Worm (Caenorhabditis elegans): ENCODE results near the gene dot-1.3.

The dot-1.3 gene

DNA sequence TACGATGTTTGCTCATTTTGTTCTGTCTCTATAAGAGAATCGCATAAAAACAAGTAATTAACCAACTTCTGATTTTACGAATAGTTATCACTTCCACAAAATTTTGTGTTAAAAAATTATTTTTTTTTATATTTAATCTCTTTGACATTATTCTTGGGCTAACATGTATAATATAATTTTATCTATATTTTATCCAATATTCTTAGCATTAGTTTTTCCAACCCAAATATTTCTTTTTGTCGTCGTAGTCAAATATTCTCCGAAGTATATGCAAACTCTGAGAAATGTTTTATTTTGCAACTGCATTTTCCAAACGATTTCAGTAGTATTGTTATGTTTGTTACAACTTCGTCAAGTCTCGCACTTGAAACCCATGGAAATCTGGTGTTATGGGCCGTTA, 30.8 kb upstream of the dot-1.3 start, which contains the start of gene srd-47:
TSS of gene srd-47 (plus strand) at position 164 of the 400 bp plus-strand sequence.
- TF ChIP-seq pes-1 (GFP tag; IDR thresholded peaks at IDR 0.05): no peak
- TF ChIP-seq F13C5.2 (tag; optimal IDR thresholded peaks at IDR 0.05): no peak

- TF ChIP-seq flt-1 (GFP tag; IDR thresholded peaks at IDR 0.05) (no peak), ceh-36 (tag; optimal IDR thresholded peaks at IDR 0.05) (no peak), ama-1 (optimal IDR thresholded peaks at IDR 0.05) (no peak), tbx-37 (GFP tag; conservative IDR thresholded peaks at IDR 0.05) (no peak)
Measured at ce11 chrX:12331795-12332194, 29.1 kb upstream of the dot-1.3 start, which contains the start of gene srd-46. TSS of gene srd-46 (plus strand) at chrX:12332095.

DNA sequence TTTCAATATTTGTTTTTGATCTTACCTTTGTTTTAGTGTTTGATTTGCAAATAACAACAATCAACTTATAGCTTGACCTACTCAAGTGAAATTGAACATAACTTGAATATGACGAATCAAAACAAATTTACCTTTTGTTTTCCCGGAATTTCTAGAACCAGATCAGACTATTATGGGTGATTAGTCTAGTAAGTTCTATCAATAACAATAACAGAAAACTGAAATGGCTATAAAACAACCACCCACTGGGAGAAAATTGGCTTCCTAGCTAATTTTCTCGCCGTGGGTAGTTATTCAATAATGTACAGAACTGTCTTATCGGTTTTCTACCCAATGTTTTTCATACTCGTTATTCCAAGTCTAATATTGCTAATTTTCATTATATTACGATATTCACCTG, 26.0 kb upstream of the dot-1.3 start, which contains the start of gene srd-45:
TSS of gene srd-45 (plus strand) at position 301 of the 400 bp plus-strand sequence.
- no peak for TF ChIP-seq ceh-13 (GFP tag; optimal IDR thresholded peaks at IDR 0.05)
- no peak for TF ChIP-seq B0310.2 (tag; optimal IDR thresholded peaks at IDR 0.05)
- TF ChIP-seq aly-1 (tag; optimal IDR thresholded peaks at IDR 0.05): no peak
- no peak for TF ChIP-seq tbx-37 (GFP tag; conservative IDR thresholded peaks at IDR 0.05)
- TF ChIP-seq ets-7 (tag; optimal IDR thresholded peaks at IDR 0.05): no peak
- TF ChIP-seq tra-4 (tag; optimal IDR thresholded peaks at IDR 0.05): no peak

DNA sequence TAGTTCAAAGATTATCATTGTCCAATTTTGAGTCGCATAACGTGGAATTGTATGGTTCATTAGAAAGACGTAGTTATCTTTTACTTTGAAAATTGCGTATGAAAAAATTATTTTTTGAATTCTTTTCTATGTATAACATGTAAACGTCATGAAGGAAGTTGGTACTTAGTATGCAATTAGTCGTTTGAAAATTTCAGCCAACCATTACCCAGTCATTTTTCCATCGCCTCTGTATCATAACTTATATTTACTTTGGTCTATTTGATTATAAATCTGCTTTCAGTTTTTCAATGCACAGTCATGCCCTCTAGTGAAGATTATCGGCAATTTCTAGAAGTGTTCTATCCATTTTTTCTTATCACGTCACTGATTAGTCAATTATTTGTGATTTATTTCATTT, 23.8 kb upstream of the dot-1.3 start, which contains the start of gene srd-41:
TSS of gene srd-41 (plus strand) at position 301 of the 400 bp plus-strand sequence.
- TF ChIP-seq B0310.2 (tag; optimal IDR thresholded peaks at IDR 0.05): no peak
- TF ChIP-seq hmbx-1 (tag; optimal IDR thresholded peaks at IDR 0.05): no peak
- no peak for TF ChIP-seq tbx-11 (GFP tag; IDR thresholded peaks at IDR 0.05)
- no peak for TF ChIP-seq scrt-1 (GFP tag; IDR thresholded peaks at IDR 0.05)
- TF ChIP-seq tra-4 (tag; optimal IDR thresholded peaks at IDR 0.05): no peak
- no peak for TF ChIP-seq aly-1 (tag; optimal IDR thresholded peaks at IDR 0.05)
- TF ChIP-seq ets-7 (tag; optimal IDR thresholded peaks at IDR 0.05): no peak
- TF ChIP-seq ceh-13 (GFP tag; optimal IDR thresholded peaks at IDR 0.05): no peak
- TF ChIP-seq F13C5.2 (tag; optimal IDR thresholded peaks at IDR 0.05): no peak
- TF ChIP-seq hmg-4 (GFP tag; optimal IDR thresholded peaks at IDR 0.05): no peak

- no peak for TF ChIP-seq tra-4 (tag; optimal IDR thresholded peaks at IDR 0.05)
- TF ChIP-seq aly-1 (tag; optimal IDR thresholded peaks at IDR 0.05): no peak
- TF ChIP-seq pes-1 (GFP tag; IDR thresholded peaks at IDR 0.05): no peak
- TF ChIP-seq hnd-1 (tag; optimal IDR thresholded peaks at IDR 0.05): no peak
- no peak for TF ChIP-seq flt-1 (GFP tag; IDR thresholded peaks at IDR 0.05)
- no peak for TF ChIP-seq scrt-1 (GFP tag; IDR thresholded peaks at IDR 0.05)
- no peak for TF ChIP-seq hmbx-1 (tag; optimal IDR thresholded peaks at IDR 0.05)
- TF ChIP-seq ama-1 (optimal IDR thresholded peaks at IDR 0.05): no peak
- TF ChIP-seq hmg-4 (GFP tag; optimal IDR thresholded peaks at IDR 0.05): no peak
- TF ChIP-seq sea-1 (GFP tag; conservative IDR thresholded peaks at IDR 0.05): no peak
- TF ChIP-seq ets-7 (tag; optimal IDR thresholded peaks at IDR 0.05): no peak
- TF ChIP-seq B0310.2 (tag; optimal IDR thresholded peaks at IDR 0.05): no peak
- TF ChIP-seq tbx-11 (GFP tag; IDR thresholded peaks at IDR 0.05): no peak
- no peak for TF ChIP-seq ceh-13 (GFP tag; optimal IDR thresholded peaks at IDR 0.05)
- no peak for TF ChIP-seq ceh-36 (tag; optimal IDR thresholded peaks at IDR 0.05)
- no peak for TF ChIP-seq F13C5.2 (tag; optimal IDR thresholded peaks at IDR 0.05)
- no peak for TF ChIP-seq tbx-37 (GFP tag; conservative IDR thresholded peaks at IDR 0.05)
Measured at ce11 chrX:12323439-12323838, 20.8 kb upstream of the dot-1.3 start, which contains the start of gene srd-40. TSS of gene srd-40 (plus strand) at chrX:12323739.

- TF ChIP-seq ceh-13 (GFP tag; optimal IDR thresholded peaks at IDR 0.05): no peak
- TF ChIP-seq sea-1 (GFP tag; conservative IDR thresholded peaks at IDR 0.05): no peak
Measured at ce11 chrX:12321357-12321756, 18.7 kb upstream of the dot-1.3 start, which contains the start of gene F17A2.13. TSS of gene F17A2.13 (plus strand) at chrX:12321657.

- TF ChIP-seq ceh-36 (tag; optimal IDR thresholded peaks at IDR 0.05) (no peak), F13C5.2 (tag; optimal IDR thresholded peaks at IDR 0.05) (no peak), ets-7 (tag; optimal IDR thresholded peaks at IDR 0.05) (no peak), B0310.2 (tag; optimal IDR thresholded peaks at IDR 0.05) (no peak), ama-1 (optimal IDR thresholded peaks at IDR 0.05) (no peak), aly-1 (tag; optimal IDR thresholded peaks at IDR 0.05) (no peak), sea-1 (GFP tag; conservative IDR thresholded peaks at IDR 0.05) (no peak; the same call in 1 of the 2 replicates), hnd-1 (tag; optimal IDR thresholded peaks at IDR 0.05) (no peak), scrt-1 (GFP tag; IDR thresholded peaks at IDR 0.05) (no peak), tbx-11 (GFP tag; IDR thresholded peaks at IDR 0.05) (no peak), tbx-37 (GFP tag; conservative IDR thresholded peaks at IDR 0.05) (no peak), flt-1 (GFP tag; IDR thresholded peaks at IDR 0.05) (no peak), hmg-4 (GFP tag; optimal IDR thresholded peaks at IDR 0.05) (no peak), ceh-13 (GFP tag; optimal IDR thresholded peaks at IDR 0.05) (no peak), tra-4 (tag; optimal IDR thresholded peaks at IDR 0.05) (no peak)
Measured at ce11 chrX:12320737-12321136, 18.1 kb upstream of the dot-1.3 start, which contains the start of gene ceh-40. TSS of gene ceh-40 (minus strand) at chrX:12320777.

DNA sequence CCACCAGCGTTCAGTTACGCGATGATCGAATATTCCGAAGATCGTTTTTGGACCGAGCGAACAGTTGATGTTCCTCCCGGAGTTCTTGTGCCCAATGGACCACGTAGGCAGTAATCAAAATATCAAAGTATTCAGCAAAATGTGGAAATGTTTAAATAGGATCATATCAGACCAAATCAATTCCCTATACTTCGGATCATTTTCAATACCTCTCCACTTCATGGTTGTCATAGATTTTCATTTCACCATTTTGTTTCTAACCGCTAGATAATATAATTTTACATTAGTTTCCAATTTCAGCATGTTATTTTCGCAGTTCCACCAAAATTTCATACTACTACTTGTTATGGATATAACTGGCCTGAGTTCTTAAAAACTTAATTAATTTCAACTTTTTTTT, 14.9 kb upstream of the dot-1.3 start:
- TF ChIP-seq ceh-13 (GFP tag; optimal IDR thresholded peaks at IDR 0.05): no peak
- no peak for TF ChIP-seq tra-4 (tag; optimal IDR thresholded peaks at IDR 0.05)
- TF ChIP-seq ama-1 (optimal IDR thresholded peaks at IDR 0.05): no peak
- no peak for TF ChIP-seq flt-1 (GFP tag; IDR thresholded peaks at IDR 0.05)
- TF ChIP-seq sea-1 (GFP tag; conservative IDR thresholded peaks at IDR 0.05): no peak
- TF ChIP-seq hnd-1 (tag; optimal IDR thresholded peaks at IDR 0.05): no peak
- TF ChIP-seq tbx-11 (GFP tag; IDR thresholded peaks at IDR 0.05): no peak
- TF ChIP-seq F13C5.2 (tag; optimal IDR thresholded peaks at IDR 0.05): no peak
- TF ChIP-seq ets-7 (tag; optimal IDR thresholded peaks at IDR 0.05): no peak
- no peak for TF ChIP-seq hmbx-1 (tag; optimal IDR thresholded peaks at IDR 0.05)
- no peak for TF ChIP-seq aly-1 (tag; optimal IDR thresholded peaks at IDR 0.05)
- no peak for TF ChIP-seq B0310.2 (tag; optimal IDR thresholded peaks at IDR 0.05)
- no peak for TF ChIP-seq ceh-36 (tag; optimal IDR thresholded peaks at IDR 0.05)
